Worm (Caenorhabditis elegans) whole organism, young adult: ENCODE measurements around the gene sca-1.

ENCODE experiments used
- ama-1 ChIP-seq, 3 experiments: fragments of 150-350 bp in 1 of 3; sonication (generic microtip) in 2 of 3; optimal IDR thresholded peaks; 2 replicates each; lab custom pipeline; 2014 to 2018; ENCODE audit warnings: missing biosample characterization in 2 of 3, missing genetic modification characterization in 2 of 3, missing genetic modification reagents in 2 of 3
- hlh-26 ChIP-seq: fragments of 200-800 bp; sonication (Bioruptor generic); conservative IDR thresholded peaks from 2 replicates; pipeline ENCODE4 v1.3.6; 2022; ENCODE audit warnings: missing genetic modification reagents, missing genetic modification characterization, missing compliant biosample characterization
- madf-10 ChIP-seq: sonication (generic microtip); optimal IDR thresholded peaks from 2 replicates; lab custom pipeline; 2016; ENCODE audit warnings: mild to moderate bottlenecking, missing genetic modification characterization, missing compliant biosample characterization
- madf-6 ChIP-seq: fragments of 200-800 bp; sonication (Bioruptor generic); IDR thresholded peaks from 2 replicates; pipeline ENCODE4 v1.3.6; 2022; ENCODE audit warnings: missing genetic modification reagents, missing genetic modification characterization, missing compliant biosample characterization
- mes-4 ChIP-seq: sonication (generic microtip); optimal IDR thresholded peaks from 2 replicates; lab custom pipeline; 2016; ENCODE audit warnings: missing genotype, missing genetic modification characterization, missing compliant biosample characterization
- unc-130 ChIP-seq: sonication (generic microtip); optimal IDR thresholded peaks from 2 replicates; lab custom pipeline; 2016; ENCODE audit warnings: missing genetic modification reagents, missing genetic modification characterization, missing compliant biosample characterization
- ztf-26 ChIP-seq: sonication (generic microtip); optimal IDR thresholded peaks from 2 replicates; lab custom pipeline; 2017; ENCODE audit warnings: missing genetic modification characterization, missing compliant biosample characterization
- ztf-6 ChIP-seq: fragments of 200-800 bp; sonication (Bioruptor generic); IDR thresholded peaks from 2 replicates; pipeline ENCODE4 v1.3.6; 2022; ENCODE audit warnings: missing genetic modification reagents, missing genetic modification characterization, missing compliant biosample characterization

- TF ChIP-seq unc-130 (no peak), ztf-26 (tag; lab: Kevin White, UChicago) (peak; percentile 49), madf-6 (peak; percentile 49), madf-10 (tag; lab: Kevin White, UChicago) (peak; percentile 10), mes-4 (tag; lab: Kevin White, UChicago) (no peak), hlh-26 (GFP tag; lab: Robert Waterston, UW) (no peak), ztf-6 (GFP tag; lab: Robert Waterston, UW) (no peak), ama-1 (optimal IDR thresholded peaks at IDR 0.05; lab: Kevin White, UChicago) (no peak), ama-1 (GFP tag; optimal IDR thresholded peaks at IDR 0.05; lab: Kevin White, UChicago) (no peak)
Observed at ce11 chrIII:10818364-10818763, 1.7 kb upstream of the sca-1 start.
